Fruit fly (Drosophila melanogaster): Measurements from ENCODE around the gene dop.

dop gene

dm6 chr3L:15553993-15554644 is 11.7 kb upstream of the dop start, which contains the start of gene AGO2 (continued):
- TF ChIP-seq eyg (GFP tag; optimal IDR thresholded peaks at IDR 0.05) (peak; percentile 0), CG2120 (GFP tag; optimal IDR thresholded peaks at IDR 0.05) (peak; percentile 11), wek (GFP tag; optimal IDR thresholded peaks at IDR 0.05) (peak; percentile 17), CG17186 (GFP tag; optimal IDR thresholded peaks at IDR 0.05) (peak; percentile 66), CG3726 (GFP tag; IDR thresholded peaks at IDR 0.05) (no peak), CG31388 (GFP tag; optimal IDR thresholded peaks at IDR 0.05) (no peak), Sry-δ (GFP tag; optimal IDR thresholded peaks at IDR 0.05) (peak; percentile 95), HLH3B (GFP tag; IDR thresholded peaks at IDR 0.05) (no peak), Stat92E (GFP tag; optimal IDR thresholded peaks at IDR 0.05) (peak in 1 of 3 experiments; percentile 78), vvl (GFP tag; IDR thresholded peaks at IDR 0.05) (peak; percentile 34; the same call in 1 of the 2 replicates), CG3065 (GFP tag; optimal IDR thresholded peaks at IDR 0.05) (no peak), CG11696 (GFP tag; IDR thresholded peaks at IDR 0.05) (no peak), Six4 (GFP tag; optimal IDR thresholded peaks at IDR 0.05) (peak; percentile 17), CG7271 (tag; optimal IDR thresholded peaks at IDR 0.05) (peak; percentile 48), CG12299 (tag; optimal IDR thresholded peaks at IDR 0.05) (peak; percentile 24), Doc3 (GFP tag; IDR thresholded peaks at IDR 0.05; ENCODE audit: partially characterized antibody) (peak; percentile 45; the same call in 1 of the 3 replicates), Aef1 (GFP tag; IDR thresholded peaks at IDR 0.05) (peak; percentile 70), CG8478 (optimal IDR thresholded peaks at IDR 0.05) (no peak), CG6791 (GFP tag; IDR thresholded peaks at IDR 0.05; ENCODE audit: partially characterized antibody) (peak; percentile 70; the same call in 1 of the 3 replicates), danr (GFP tag; IDR thresholded peaks at IDR 0.05) (no peak), onecut (GFP tag; IDR thresholded peaks at IDR 0.05) (peak; percentile 47), CG7963 (GFP tag; IDR thresholded peaks at IDR 0.05; ENCODE audit: partially characterized antibody) (peak; percentile 64; the same call in 2 of the 3 replicates), CG30020 (tag; optimal IDR thresholded peaks at IDR 0.05) (peak; percentile 63), CG6689 (GFP tag; IDR thresholded peaks at IDR 0.05) (0 out of 2 replicates have a peak, but pooled peaks have one; percentile 28), trem (tag; optimal IDR thresholded peaks at IDR 0.05) (peak; percentile 66), tin (GFP tag; optimal IDR thresholded peaks at IDR 0.05) (peak; percentile 4), CG18476 (GFP tag; optimal IDR thresholded peaks at IDR 0.05) (no peak), Dbx (GFP tag; IDR thresholded peaks at IDR 0.05) (0 out of 3 replicates have a peak, but pooled peaks have one; percentile 34), CG10267 (tag; optimal IDR thresholded peaks at IDR 0.05) (peak; percentile 41), CG9609 (GFP tag; optimal IDR thresholded peaks at IDR 0.05) (no peak), HHEX (GFP tag; optimal IDR thresholded peaks at IDR 0.05) (peak; percentile 21), Lim3 (GFP tag; IDR thresholded peaks at IDR 0.05) (no peak), sr (GFP tag; IDR thresholded peaks at IDR 0.05) (no peak), cas (GFP tag; IDR thresholded peaks at IDR 0.05) (no peak), CG4404 (GFP tag; IDR thresholded peaks at IDR 0.05) (no peak), Dp (GFP tag; optimal IDR thresholded peaks at IDR 0.05) (peak; percentile 92), CG9797 (GFP tag; optimal IDR thresholded peaks at IDR 0.05) (peak; percentile 53), pfk (GFP tag; optimal IDR thresholded peaks at IDR 0.05) (no peak), Asciz (GFP tag; optimal IDR thresholded peaks at IDR 0.05) (peak; percentile 23), hth (optimal IDR thresholded peaks at IDR 0.05) (no peak), CG6683 (GFP tag; optimal IDR thresholded peaks at IDR 0.05) (no peak), CG14441 (GFP tag; IDR thresholded peaks at IDR 0.05) (no peak), Oli (tag; optimal IDR thresholded peaks at IDR 0.05) (no peak), psq (GFP tag; optimal IDR thresholded peaks at IDR 0.05) (no peak), knrl (GFP tag; IDR thresholded peaks at IDR 0.05; ENCODE audit: partially characterized antibody) (peak; percentile 52; the same call in 2 of the 3 replicates), Eip74EF (GFP tag; optimal IDR thresholded peaks at IDR 0.05) (peak in 1 of 2 experiments; percentile 29), btn (GFP tag; optimal IDR thresholded peaks at IDR 0.05) (no peak), NC2β (GFP tag; optimal IDR thresholded peaks at IDR 0.05) (no peak), CG8290 (GFP tag; optimal IDR thresholded peaks at IDR 0.05) (peak; percentile 2), CG8290 (tag; optimal IDR thresholded peaks at IDR 0.05) (no peak)

All from whole organism, embryonic.